Fruit fly (Drosophila melanogaster): Measurements from ENCODE around the gene Lar.

Gene Lar

dm6 chr2L:19548158-19548557 lies 38.3 kb upstream of the Lar start, which contains the start of gene Tep4 (continued):
- TF ChIP-seq lov (optimal IDR thresholded peaks at IDR 0.05) (no peak), lov (GFP tag; IDR thresholded peaks at IDR 0.05) (no peak), mld (GFP tag; IDR thresholded peaks at IDR 0.05; ENCODE audit: partially characterized antibody) (no peak), onecut (GFP tag; IDR thresholded peaks at IDR 0.05) (no peak), CG31441 (GFP tag; IDR thresholded peaks at IDR 0.05) (no peak), CG13894 (tag; optimal IDR thresholded peaks at IDR 0.05) (peak; percentile 29), exex (tag; optimal IDR thresholded peaks at IDR 0.05) (peak; percentile 36), Xrp1 (GFP tag; IDR thresholded peaks at IDR 0.05) (no peak), CG2889 (GFP tag; IDR thresholded peaks at IDR 0.05) (no peak), CG12104 (GFP tag; optimal IDR thresholded peaks at IDR 0.05) (no peak), CG8388 (GFP tag; optimal IDR thresholded peaks at IDR 0.05) (no peak), Atf3 (GFP tag; optimal IDR thresholded peaks at IDR 0.05) (no peak), tgo (GFP tag; IDR thresholded peaks at IDR 0.05) (no peak), Trl (optimal IDR thresholded peaks at IDR 0.05) (peak; percentile 59 to 87), Trl (GFP tag; optimal IDR thresholded peaks at IDR 0.05) (no peak), tin (GFP tag; optimal IDR thresholded peaks at IDR 0.05) (no peak), gfzf (GFP tag; optimal IDR thresholded peaks at IDR 0.05) (no peak), CG11504 (tag; optimal IDR thresholded peaks at IDR 0.05) (no peak), CG12071 (GFP tag; optimal IDR thresholded peaks at IDR 0.05) (no peak), CG4730 (GFP tag; IDR thresholded peaks at IDR 0.05) (no peak), Six4 (GFP tag; optimal IDR thresholded peaks at IDR 0.05) (no peak), CG34224 (GFP tag; IDR thresholded peaks at IDR 0.05; ENCODE audit: partially characterized antibody) (peak; percentile 36; the same call in 1 of the 3 replicates), CG10431 (GFP tag; optimal IDR thresholded peaks at IDR 0.05) (no peak), CG2199 (GFP tag; IDR thresholded peaks at IDR 0.05) (0 out of 3 replicates have a peak, but pooled peaks have one; percentile 6), luna (GFP tag; optimal IDR thresholded peaks at IDR 0.05) (no peak), CG3726 (GFP tag; IDR thresholded peaks at IDR 0.05) (no peak), Hr51 (GFP tag; optimal IDR thresholded peaks at IDR 0.05) (no peak), CG34422 (GFP tag; IDR thresholded peaks at IDR 0.05) (no peak), CG2202 (tag; optimal IDR thresholded peaks at IDR 0.05) (no peak), wek (GFP tag; optimal IDR thresholded peaks at IDR 0.05) (peak; percentile 23), YL-1 (GFP tag; optimal IDR thresholded peaks at IDR 0.05) (no peak), ham (GFP tag; IDR thresholded peaks at IDR 0.05) (no peak), Lhr (GFP tag; optimal IDR thresholded peaks at IDR 0.05) (no peak)

dm6 chr2L:19549412-19549811 lies 37.0 kb upstream of the Lar start:
- TF ChIP-seq CG5180 (GFP tag; optimal IDR thresholded peaks at IDR 0.05) (peak; percentile 92), CG34376 (GFP tag; optimal IDR thresholded peaks at IDR 0.05) (peak; percentile 92), Ssrp (tag; optimal IDR thresholded peaks at IDR 0.05) (no peak), CrebB (tag; optimal IDR thresholded peaks at IDR 0.05) (peak; percentile 48), oc (tag; optimal IDR thresholded peaks at IDR 0.05) (peak; percentile 62), CG14965 (GFP tag; optimal IDR thresholded peaks at IDR 0.05; ENCODE audit: borderline replicate concordance) (no peak), CG15514 (GFP tag; optimal IDR thresholded peaks at IDR 0.05) (peak; percentile 54), CG31388 (GFP tag; optimal IDR thresholded peaks at IDR 0.05) (no peak), gce (GFP tag; IDR thresholded peaks at IDR 0.05) (0 out of 3 replicates have a peak, but pooled peaks have one; percentile 6), CG2199 (GFP tag; IDR thresholded peaks at IDR 0.05) (peak; percentile 61; the same call in 1 of the 3 replicates), CG14441 (GFP tag; IDR thresholded peaks at IDR 0.05) (0 out of 2 replicates have a peak, but pooled peaks have one; percentile 6), Xrp1 (GFP tag; IDR thresholded peaks at IDR 0.05) (0 out of 2 replicates have a peak, but pooled peaks have one; percentile 7), caup (GFP tag; optimal IDR thresholded peaks at IDR 0.05; ENCODE audit: severe bottlenecking) (peak; percentile 47), zen2 (GFP tag; IDR thresholded peaks at IDR 0.05; ENCODE audit: partially characterized antibody) (peak; percentile 19; the same call in 1 of the 3 replicates), B-H2 (GFP tag; optimal IDR thresholded peaks at IDR 0.05) (peak; percentile 1), dysf (GFP tag; IDR thresholded peaks at IDR 0.05) (0 out of 3 replicates have a peak, but pooled peaks have one; percentile 23), Side (GFP tag; optimal IDR thresholded peaks at IDR 0.05) (peak; percentile 31), Oaz (GFP tag; IDR thresholded peaks at IDR 0.05) (no peak), cg (GFP tag; optimal IDR thresholded peaks at IDR 0.05) (peak; percentile 82), CG13287 (GFP tag; IDR thresholded peaks at IDR 0.05; ENCODE audit: partially characterized antibody) (peak; percentile 21; the same call in 1 of the 2 replicates)

Measured in whole organism, embryonic.